Fruit fly (Drosophila melanogaster): ENCODE measurements around the gene CG42818.

Gene CG42818

DNA sequence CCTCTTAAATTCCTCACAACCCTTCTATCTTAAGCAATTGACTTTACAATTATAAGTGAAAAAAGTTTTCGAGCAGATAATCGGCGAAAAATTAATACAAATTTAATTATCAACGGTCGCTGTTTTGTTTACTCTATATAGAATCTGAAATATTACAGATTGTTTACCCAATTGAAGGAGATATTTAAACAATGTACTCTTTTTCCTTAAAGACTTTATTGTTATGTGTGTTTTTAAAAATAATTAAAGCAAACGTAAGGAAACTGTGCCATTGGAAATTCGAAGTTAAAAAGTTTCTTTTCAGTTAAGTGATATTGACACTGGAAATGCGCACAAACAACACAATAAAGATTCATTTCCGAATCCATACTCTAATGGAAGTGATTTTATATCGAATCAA, at the start of gene CG42818:
Gene CG42818 (plus strand): TSS at position 301 of the 400 bp plus-strand sequence.
- TF ChIP-seq psq (optimal IDR thresholded peaks at IDR 0.05) (no peak), ttk (optimal IDR thresholded peaks at IDR 0.05) (no peak), insv (optimal IDR thresholded peaks at IDR 0.05) (no peak), h (optimal IDR thresholded peaks at IDR 0.05) (no peak), Myc (optimal IDR thresholded peaks at IDR 0.05) (no peak), Sin3A (optimal IDR thresholded peaks at IDR 0.05) (no peak)

- TF ChIP-seq psq (optimal IDR thresholded peaks at IDR 0.05) (no peak), Sin3A (optimal IDR thresholded peaks at IDR 0.05) (no peak), insv (optimal IDR thresholded peaks at IDR 0.05) (no peak), ttk (optimal IDR thresholded peaks at IDR 0.05) (no peak), Myc (optimal IDR thresholded peaks at IDR 0.05) (no peak), h (optimal IDR thresholded peaks at IDR 0.05) (no peak)
These were observed 43.6 kb upstream of the CG42818 start for dm6 chr2L:16198150-16198549.

DNA sequence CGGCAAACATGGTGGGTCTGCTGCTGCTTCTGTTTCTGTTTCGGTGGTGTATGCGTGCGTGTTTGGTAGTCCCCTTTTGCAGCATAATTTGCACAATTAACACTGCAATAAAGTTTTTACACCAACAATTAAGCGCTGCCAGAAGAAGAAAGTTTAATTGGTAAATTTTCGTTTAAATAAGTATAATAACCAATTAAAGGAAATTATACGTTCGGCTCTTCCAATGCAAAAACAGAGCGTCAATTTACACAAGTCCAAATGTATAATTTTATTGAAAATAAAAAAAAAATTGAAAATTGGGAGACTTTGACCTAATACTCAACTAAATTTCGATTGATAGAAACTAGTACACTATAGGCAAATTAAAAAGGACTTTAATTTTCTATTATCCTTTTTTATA, 30.6 kb upstream of the CG42818 start, which contains the start of gene CG31819:
Gene CG31819 (plus strand): TSS at position 301 of the 400 bp plus-strand sequence.
- TF ChIP-seq Myc (optimal IDR thresholded peaks at IDR 0.05): no peak
- no peak for TF ChIP-seq h (optimal IDR thresholded peaks at IDR 0.05)
- TF ChIP-seq Sin3A (optimal IDR thresholded peaks at IDR 0.05): no peak
- no peak for TF ChIP-seq ttk (optimal IDR thresholded peaks at IDR 0.05)
- TF ChIP-seq psq (optimal IDR thresholded peaks at IDR 0.05): no peak
- no peak for TF ChIP-seq insv (optimal IDR thresholded peaks at IDR 0.05)

DNA sequence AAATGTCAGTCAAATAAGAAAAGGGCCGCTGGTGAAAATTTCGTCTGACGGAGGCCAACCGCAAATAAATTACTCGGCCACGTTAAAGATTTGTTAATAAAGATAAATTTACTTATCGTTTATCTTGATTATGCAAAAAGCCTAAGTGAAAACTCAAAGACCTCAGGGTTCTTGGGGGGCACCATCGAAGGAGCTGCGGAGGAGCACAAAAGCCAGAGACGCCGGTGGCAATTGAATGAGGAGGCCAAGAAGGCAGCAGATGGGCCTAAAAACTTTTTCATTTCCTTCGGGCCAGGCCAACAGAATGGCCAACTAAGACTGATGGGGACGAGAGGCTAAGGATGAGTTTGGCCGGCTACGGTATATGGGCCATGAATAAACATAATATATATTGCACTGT, 25.4 kb upstream of the CG42818 start:
- TF ChIP-seq Myc (optimal IDR thresholded peaks at IDR 0.05) (no peak), Sin3A (optimal IDR thresholded peaks at IDR 0.05) (no peak), ttk (optimal IDR thresholded peaks at IDR 0.05) (no peak), psq (optimal IDR thresholded peaks at IDR 0.05) (no peak), h (optimal IDR thresholded peaks at IDR 0.05) (no peak), insv (optimal IDR thresholded peaks at IDR 0.05) (no peak)

- TF ChIP-seq Sin3A (optimal IDR thresholded peaks at IDR 0.05) (no peak), Myc (optimal IDR thresholded peaks at IDR 0.05) (no peak), ttk (optimal IDR thresholded peaks at IDR 0.05) (no peak), psq (optimal IDR thresholded peaks at IDR 0.05) (no peak), h (optimal IDR thresholded peaks at IDR 0.05) (no peak), insv (optimal IDR thresholded peaks at IDR 0.05) (no peak)
These were observed 17.8 kb upstream of the CG42818 start for dm6 chr2L:16223981-16224380.

- TF ChIP-seq insv (optimal IDR thresholded peaks at IDR 0.05) (no peak), Sin3A (optimal IDR thresholded peaks at IDR 0.05) (no peak), psq (optimal IDR thresholded peaks at IDR 0.05) (no peak), ttk (optimal IDR thresholded peaks at IDR 0.05) (no peak), h (optimal IDR thresholded peaks at IDR 0.05) (no peak), Myc (optimal IDR thresholded peaks at IDR 0.05) (no peak)
These were observed 10.5 kb upstream of the CG42818 start, which contains the start of gene Ca-Ma2d for dm6 chr2L:16231265-16231664. Gene Ca-Ma2d (plus strand): TSS chr2L:16231475.

DNA sequence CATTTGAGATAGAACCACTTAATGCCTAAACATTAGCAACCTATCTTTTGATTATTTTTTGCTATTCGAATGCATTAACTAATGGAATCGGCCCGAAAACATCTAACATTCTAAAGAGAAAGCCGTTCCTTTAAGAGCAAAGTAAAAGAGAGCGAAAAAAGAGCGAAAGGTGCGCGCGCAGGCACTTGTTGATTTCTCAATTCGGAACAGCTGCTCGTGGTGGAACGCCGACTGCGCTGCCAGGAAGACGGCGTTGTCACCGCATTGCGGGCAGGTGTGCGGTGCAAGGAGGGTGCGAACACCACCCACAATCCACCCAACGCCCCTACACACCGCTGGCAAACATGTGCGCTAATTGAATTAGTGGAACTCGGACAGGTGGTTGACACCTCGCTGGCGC, 6.9 kb upstream of the CG42818 start:
- TF ChIP-seq insv (optimal IDR thresholded peaks at IDR 0.05): no peak
- no peak for TF ChIP-seq Sin3A (optimal IDR thresholded peaks at IDR 0.05)
- TF ChIP-seq ttk (optimal IDR thresholded peaks at IDR 0.05): no peak
- no peak for TF ChIP-seq psq (optimal IDR thresholded peaks at IDR 0.05)
- no peak for TF ChIP-seq Myc (optimal IDR thresholded peaks at IDR 0.05)

DNA sequence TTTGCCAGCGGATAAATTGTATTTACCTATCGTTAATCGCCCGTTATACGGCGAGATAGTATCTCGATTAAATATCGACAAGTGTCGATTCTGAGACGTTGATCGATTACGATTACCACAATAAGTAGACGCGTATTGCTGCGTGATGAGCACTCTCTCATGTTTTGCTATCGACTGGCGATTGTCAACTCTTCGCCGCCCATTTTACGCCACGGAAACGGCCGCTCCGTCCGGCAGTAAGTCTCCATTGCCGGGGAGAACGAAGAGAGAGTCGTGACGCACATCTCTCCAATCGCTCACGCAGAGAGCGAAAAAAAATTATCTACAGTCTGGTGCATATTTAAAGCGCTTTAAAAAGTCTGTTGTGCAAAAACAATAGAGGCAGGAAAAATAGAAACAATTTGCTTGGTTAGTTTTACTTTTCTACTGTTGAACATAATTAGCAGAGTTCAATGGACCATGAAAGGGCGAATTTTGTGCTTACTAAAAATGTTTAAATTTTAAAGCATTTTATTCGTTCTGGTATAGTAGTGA, 9.9 kb downstream of the CG42818 start, which contains the start of gene CG46309:
Gene CG46309 (minus strand): TSS at position 191 of the 534 bp plus-strand sequence.
- TF ChIP-seq insv (optimal IDR thresholded peaks at IDR 0.05) (no peak), h (optimal IDR thresholded peaks at IDR 0.05) (no peak), Sin3A (optimal IDR thresholded peaks at IDR 0.05) (no peak), ttk (optimal IDR thresholded peaks at IDR 0.05) (no peak), Myc (optimal IDR thresholded peaks at IDR 0.05) (no peak), psq (optimal IDR thresholded peaks at IDR 0.05) (no peak)

dm6 chr2L:16255232-16256117, 13.7 kb downstream of the CG42818 start:
- TF ChIP-seq ttk (optimal IDR thresholded peaks at IDR 0.05) (no peak), Myc (optimal IDR thresholded peaks at IDR 0.05) (no peak), h (optimal IDR thresholded peaks at IDR 0.05) (no peak), Sin3A (optimal IDR thresholded peaks at IDR 0.05) (no peak)

DNA sequence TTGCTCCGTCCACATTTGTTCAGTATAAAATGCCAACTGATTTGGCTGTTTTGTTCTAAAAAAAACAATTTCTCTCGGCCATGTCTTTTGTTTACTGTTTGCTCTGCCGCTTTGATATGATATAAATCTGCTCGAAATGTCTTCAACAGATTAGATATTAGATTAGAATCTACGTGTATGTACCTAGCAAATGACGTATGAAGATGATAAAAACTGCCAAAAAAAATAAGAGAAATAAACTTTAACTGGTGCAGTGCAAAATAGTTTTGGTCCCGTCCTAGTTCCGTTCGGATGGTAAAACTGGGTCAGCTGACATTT, 14.3 kb downstream of the CG42818 start:
- TF ChIP-seq Myc (optimal IDR thresholded peaks at IDR 0.05) (no peak), Sin3A (optimal IDR thresholded peaks at IDR 0.05) (no peak), insv (optimal IDR thresholded peaks at IDR 0.05) (no peak), ttk (optimal IDR thresholded peaks at IDR 0.05) (no peak), psq (optimal IDR thresholded peaks at IDR 0.05) (no peak), h (optimal IDR thresholded peaks at IDR 0.05) (no peak)

dm6 chr2L:16257227-16258071, 15.7 kb downstream of the CG42818 start, which contains the start of the genes PRL-1 and EndoGI:
Gene PRL-1 (minus strand): TSS chr2L:16257606.
Gene EndoGI (plus strand): TSS chr2L:16257688.
- no peak for TF ChIP-seq ttk (optimal IDR thresholded peaks at IDR 0.05)
- TF ChIP-seq insv (optimal IDR thresholded peaks at IDR 0.05): no peak
- peak; percentile 84 for TF ChIP-seq psq (optimal IDR thresholded peaks at IDR 0.05)
- no peak for TF ChIP-seq Myc (optimal IDR thresholded peaks at IDR 0.05)
- no peak for TF ChIP-seq Sin3A (optimal IDR thresholded peaks at IDR 0.05)
- no peak for TF ChIP-seq h (optimal IDR thresholded peaks at IDR 0.05)
